Fruit fly (Drosophila melanogaster) whole organism, embryonic: Measurements from ENCODE around the gene CG44044.

ENCODE experiments used
- Abd-B ChIP-seq: fragments of 200-800 bp; sonication (Bioruptor generic); optimal IDR thresholded peaks from 2 replicates; lab custom pipeline; 2018; ENCODE audit warnings: missing biosample characterization, mild to moderate bottlenecking, missing genetic modification characterization, moderate library complexity
- Ada2b ChIP-seq: fragments of 200-800 bp; sonication (Bioruptor generic); IDR thresholded peaks from 2 replicates; pipeline ENCODE4 v1.3.6; 2022; ENCODE audit warnings: missing biosample characterization, missing genetic modification characterization
- Atf3 ChIP-seq: fragments of 200-800 bp; sonication (Bioruptor generic); optimal IDR thresholded peaks from 3 replicates; lab custom pipeline; 2016; ENCODE audit warnings: missing biosample characterization, missing genetic modification characterization
- Atf6 ChIP-seq: fragments of 200-800 bp; sonication (Bioruptor generic); IDR thresholded peaks from 2 replicates; pipeline ENCODE4 v1.3.6; 2022; ENCODE audit warnings: missing biosample characterization, missing genetic modification characterization
- CG14667 ChIP-seq: fragments of 200-800 bp; sonication (Bioruptor generic); IDR thresholded peaks from 2 replicates; pipeline ENCODE4 v1.3.6; 2022; ENCODE audit warnings: missing biosample characterization, missing genetic modification characterization
- CG15011 ChIP-seq: fragments of 200-800 bp; sonication (Bioruptor generic); optimal IDR thresholded peaks from 3 replicates; lab custom pipeline; 2018; ENCODE audit warnings: missing biosample characterization, mild to moderate bottlenecking, missing genetic modification characterization
- CG1529 ChIP-seq: fragments of 200-800 bp; sonication (Bioruptor generic); optimal IDR thresholded peaks from 3 replicates; lab custom pipeline; 2018; ENCODE audit warnings: missing biosample characterization, missing genetic modification characterization
- CG16863 ChIP-seq: fragments of 200-800 bp; sonication (Bioruptor generic); optimal IDR thresholded peaks from 3 replicates; lab custom pipeline; 2016; ENCODE audit warnings: missing biosample characterization, missing genetic modification characterization
- CG17829 ChIP-seq: fragments of 200-800 bp; optimal IDR thresholded peaks from 2 replicates; lab custom pipeline; 2019; ENCODE audit warnings: missing biosample characterization, mild to moderate bottlenecking, missing genetic modification characterization, moderate library complexity
- CG18476 ChIP-seq: fragments of 200-800 bp; sonication (Bioruptor generic); optimal IDR thresholded peaks from 2 replicates; lab custom pipeline; 2016; ENCODE audit warnings: missing biosample characterization, mild to moderate bottlenecking, missing genetic modification characterization
- CG2129 ChIP-seq: fragments of 200-800 bp; sonication (Bioruptor generic); IDR thresholded peaks from 2 replicates; pipeline ENCODE4 v1.3.6; 2022; ENCODE audit warnings: missing biosample characterization, missing genetic modification characterization; ENCODE audit not compliant: partially characterized antibody
- CG2199 ChIP-seq: fragments of 200-800 bp; sonication (Bioruptor generic); IDR thresholded peaks from 3 replicates; pipeline ENCODE4 v1.3.6; 2022; ENCODE audit warnings: missing biosample characterization, missing genetic modification characterization
- CG2889 ChIP-seq: fragments of 200-800 bp; sonication (Bioruptor generic); IDR thresholded peaks from 3 replicates; pipeline ENCODE4 v1.3.6; 2022; ENCODE audit warnings: missing biosample characterization, missing genetic modification characterization
- CG32772 ChIP-seq: fragments of 200-800 bp; sonication (Bioruptor generic); IDR thresholded peaks from 2 replicates; pipeline ENCODE4 v1.3.6; 2022; ENCODE audit warnings: missing biosample characterization, missing genetic modification characterization
- CG3838 ChIP-seq: fragments of 200-800 bp; sonication (Bioruptor generic); optimal IDR thresholded peaks from 3 replicates; lab custom pipeline; 2016; ENCODE audit warnings: missing biosample characterization, missing genetic modification characterization
- CG3995 ChIP-seq: fragments of 200-800 bp; sonication (Bioruptor generic); optimal IDR thresholded peaks from 3 replicates; lab custom pipeline; 2016; ENCODE audit warnings: missing biosample characterization, missing genetic modification characterization
- CG4820 ChIP-seq: fragments of 200-800 bp; sonication (Bioruptor generic); optimal IDR thresholded peaks from 3 replicates; lab custom pipeline; 2016; ENCODE audit warnings: missing biosample characterization, missing genetic modification characterization
- CG7372 ChIP-seq: fragments of 200-800 bp; sonication (Bioruptor generic); IDR thresholded peaks from 2 replicates; pipeline ENCODE4 v1.3.6; 2022; ENCODE audit warnings: missing biosample characterization, missing genetic modification characterization
- CG8281 ChIP-seq: fragments of 200-800 bp; sonication (Bioruptor generic); optimal IDR thresholded peaks from 2 replicates; lab custom pipeline; 2018; ENCODE audit warnings: missing biosample characterization, mild to moderate bottlenecking, missing genetic modification characterization, moderate library complexity
- CG8359 ChIP-seq: fragments of 200-800 bp; sonication (Bioruptor generic); optimal IDR thresholded peaks from 2 replicates; lab custom pipeline; 2017; ENCODE audit warnings: missing biosample characterization, mild to moderate bottlenecking, missing genetic modification characterization, borderline replicate concordance
- CG8765 ChIP-seq: fragments of 200-800 bp; sonication (Bioruptor generic); IDR thresholded peaks from 2 replicates; pipeline ENCODE4 v1.3.6; 2022; ENCODE audit warnings: missing biosample characterization, missing genetic modification characterization
- CoRest ChIP-seq: fragments of 200-800 bp; sonication (Bioruptor generic); optimal IDR thresholded peaks from 3 replicates; lab custom pipeline; 2018; ENCODE audit warnings: missing biosample characterization, mild to moderate bottlenecking, missing genetic modification characterization, moderate library complexity
- Dbx ChIP-seq: fragments of 200-800 bp; sonication (Bioruptor generic); IDR thresholded peaks from 3 replicates; pipeline ENCODE4 v1.3.6; 2022; ENCODE audit warnings: missing biosample characterization, missing genetic modification characterization
- Eip74EF ChIP-seq, 2 experiments: fragments of 200-800 bp in 1 of 2; fragments of >200 bp in 1 of 2; sonication (Bioruptor generic) in 1 of 2; optimal IDR thresholded peaks; 2 replicates each; lab custom pipeline; 2017 to 2019; ENCODE audit warnings: missing biosample characterization in 2 of 2, missing genetic modification characterization in 2 of 2, mild to moderate bottlenecking in 1 of 2, moderate library complexity in 1 of 2
- Elba2 ChIP-seq: fragments of 200-800 bp; sonication (Bioruptor generic); optimal IDR thresholded peaks from 3 replicates; lab custom pipeline; 2016; ENCODE audit warnings: missing biosample characterization, missing genetic modification characterization
- Hand ChIP-seq: fragments of 200-800 bp; sonication (Bioruptor generic); optimal IDR thresholded peaks from 2 replicates; lab custom pipeline; 2017; ENCODE audit warnings: mild to moderate bottlenecking, missing biosample characterization, missing genetic modification reagents, missing genetic modification characterization
- Lpt ChIP-seq: fragments of >200 bp; optimal IDR thresholded peaks from 2 replicates; lab custom pipeline; 2018; ENCODE audit warnings: missing biosample characterization, missing genetic modification characterization
- Mrtf ChIP-seq: fragments of 200-800 bp; sonication (Bioruptor generic); IDR thresholded peaks from 3 replicates; pipeline ENCODE4 v1.3.6; 2022; ENCODE audit warnings: missing biosample characterization, missing genetic modification characterization
- Poxn ChIP-seq: fragments of 200-800 bp; sonication (Bioruptor generic); IDR thresholded peaks from 2 replicates; pipeline ENCODE4 v1.3.6; 2022; ENCODE audit warnings: missing biosample characterization, missing genetic modification characterization
- Ravus ChIP-seq: fragments of 200-800 bp; sonication (Bioruptor generic); IDR thresholded peaks from 2 replicates; pipeline ENCODE4 v1.3.6; 2022; ENCODE audit warnings: missing biosample characterization, missing genetic modification characterization
- Rfx ChIP-seq: fragments of 200-800 bp; sonication (Bioruptor generic); IDR thresholded peaks from 2 replicates; pipeline ENCODE4 v1.3.6; 2022; ENCODE audit warnings: missing biosample characterization, missing genetic modification characterization
- Side ChIP-seq: fragments of 200-800 bp; sonication (Bioruptor generic); optimal IDR thresholded peaks from 2 replicates; lab custom pipeline; 2016; ENCODE audit warnings: missing biosample characterization, missing genetic modification characterization
- TFAM ChIP-seq: fragments of 200-800 bp; sonication (Bioruptor generic); optimal IDR thresholded peaks from 2 replicates; lab custom pipeline; 2017; ENCODE audit warnings: missing biosample characterization, missing genetic modification characterization, inconsistent platforms
- Xbp1 ChIP-seq: fragments of 200-800 bp; sonication (Bioruptor generic); optimal IDR thresholded peaks from 3 replicates; lab custom pipeline; 2016; ENCODE audit warnings: missing biosample characterization, mild to moderate bottlenecking, missing genetic modification characterization
- bbx ChIP-seq: fragments of 200-800 bp; sonication (Bioruptor generic); IDR thresholded peaks from 2 replicates; pipeline ENCODE4 v1.3.6; 2022; ENCODE audit warnings: missing biosample characterization, missing genetic modification characterization; ENCODE audit not compliant: partially characterized antibody
- ci ChIP-seq: fragments of 200-800 bp; sonication (Bioruptor generic); IDR thresholded peaks from 3 replicates; pipeline ENCODE4 v1.3.6; 2022; ENCODE audit warnings: missing biosample characterization, missing genetic modification characterization
- dpn ChIP-seq, 2 experiments: fragments of 200-800 bp; sonication (Bioruptor generic); optimal IDR thresholded peaks; 3 replicates each; lab custom pipeline; 2016; ENCODE audit warnings: missing biosample characterization in 2 of 2, missing genetic modification characterization in 2 of 2
- fu2 ChIP-seq: fragments of 200-800 bp; sonication (Bioruptor generic); optimal IDR thresholded peaks from 2 replicates; lab custom pipeline; 2016; ENCODE audit warnings: missing biosample characterization, missing genetic modification characterization
- insv ChIP-seq, 2 experiments: fragments of 200-800 bp; sonication (Bioruptor generic); optimal IDR thresholded peaks; 3 replicates each; lab custom pipeline; 2016 to 2018; ENCODE audit warnings: missing biosample characterization in 2 of 2, missing genetic modification characterization in 2 of 2
- stwl ChIP-seq: fragments of 200-800 bp; sonication (Bioruptor generic); optimal IDR thresholded peaks from 3 replicates; lab custom pipeline; 2018; ENCODE audit warnings: missing biosample characterization, mild to moderate bottlenecking, missing genetic modification characterization, moderate library complexity
- tap ChIP-seq: fragments of 200-800 bp; optimal IDR thresholded peaks from 3 replicates; lab custom pipeline; 2019; ENCODE audit warnings: missing biosample characterization, mild to moderate bottlenecking, missing genetic modification characterization, moderate library complexity
- tll ChIP-seq, 2 experiments: fragments of 200-800 bp in 1 of 2; fragments of >200 bp in 1 of 2; sonication (Bioruptor generic) in 1 of 2; optimal IDR thresholded peaks; 2 replicates each; lab custom pipeline; 2017 to 2019; ENCODE audit warnings: missing biosample characterization in 2 of 2, missing genetic modification characterization in 2 of 2, mild to moderate bottlenecking in 1 of 2, moderate library complexity in 1 of 2
- tup ChIP-seq: fragments of 200-800 bp; sonication (Bioruptor generic); optimal IDR thresholded peaks from 2 replicates; lab custom pipeline; 2016; ENCODE audit warnings: missing biosample characterization, mild to moderate bottlenecking, missing genetic modification characterization, moderate library complexity
- vvl ChIP-seq: fragments of 200-800 bp; sonication (Bioruptor generic); IDR thresholded peaks from 2 replicates; pipeline ENCODE4 v1.3.6; 2022; ENCODE audit warnings: missing biosample characterization, missing genetic modification characterization
- z ChIP-seq: fragments of 200-800 bp; sonication (Bioruptor generic); IDR thresholded peaks from 3 replicates; pipeline ENCODE4 v1.3.6; 2022; ENCODE audit warnings: missing biosample characterization, missing genetic modification characterization
- zen2 ChIP-seq: fragments of 200-800 bp; sonication (Bioruptor generic); IDR thresholded peaks from 3 replicates; pipeline ENCODE4 v1.3.6; 2022; ENCODE audit warnings: missing biosample characterization, missing genetic modification characterization; ENCODE audit not compliant: partially characterized antibody

Gene CG44044

DNA sequence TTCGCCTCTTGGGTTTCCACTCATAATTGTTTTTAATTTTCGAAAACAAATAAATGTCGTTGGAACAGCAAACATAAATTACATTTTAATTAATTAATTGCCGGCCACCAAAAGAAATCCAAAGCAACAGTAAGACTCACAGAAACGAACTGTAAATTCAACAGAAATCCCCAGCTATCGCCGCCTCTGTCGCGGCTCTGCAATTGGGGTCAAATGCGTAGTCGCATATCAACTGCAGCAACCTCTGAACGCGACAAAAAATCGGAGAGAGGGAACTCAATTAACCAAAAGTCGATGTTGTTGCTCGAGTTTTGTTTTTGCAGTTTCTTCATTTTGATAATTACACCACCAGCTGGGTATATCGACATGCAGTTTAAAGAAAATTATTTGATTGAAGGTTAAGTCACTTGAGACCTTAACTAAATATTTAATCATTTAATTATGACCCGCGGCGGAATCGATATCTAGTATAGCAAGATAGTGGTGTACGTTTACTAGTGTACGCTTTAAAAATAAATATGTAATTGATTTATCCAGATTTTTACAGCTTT lies 42.2 kb upstream of the CG44044 start (continued):
- TF ChIP-seq CG16863 (no peak), stwl (tag; lab: Kevin White, UChicago) (no peak), z (0 out of 3 replicates have a peak, but pooled peaks have one; percentile 31), Hand (no peak), Ada2b (no peak), CG14667 (GFP tag; lab: Robert Waterston, UW) (no peak), CG15011 (GFP tag; lab: Kevin White, UChicago) (no peak), CG8765 (no peak)

DNA sequence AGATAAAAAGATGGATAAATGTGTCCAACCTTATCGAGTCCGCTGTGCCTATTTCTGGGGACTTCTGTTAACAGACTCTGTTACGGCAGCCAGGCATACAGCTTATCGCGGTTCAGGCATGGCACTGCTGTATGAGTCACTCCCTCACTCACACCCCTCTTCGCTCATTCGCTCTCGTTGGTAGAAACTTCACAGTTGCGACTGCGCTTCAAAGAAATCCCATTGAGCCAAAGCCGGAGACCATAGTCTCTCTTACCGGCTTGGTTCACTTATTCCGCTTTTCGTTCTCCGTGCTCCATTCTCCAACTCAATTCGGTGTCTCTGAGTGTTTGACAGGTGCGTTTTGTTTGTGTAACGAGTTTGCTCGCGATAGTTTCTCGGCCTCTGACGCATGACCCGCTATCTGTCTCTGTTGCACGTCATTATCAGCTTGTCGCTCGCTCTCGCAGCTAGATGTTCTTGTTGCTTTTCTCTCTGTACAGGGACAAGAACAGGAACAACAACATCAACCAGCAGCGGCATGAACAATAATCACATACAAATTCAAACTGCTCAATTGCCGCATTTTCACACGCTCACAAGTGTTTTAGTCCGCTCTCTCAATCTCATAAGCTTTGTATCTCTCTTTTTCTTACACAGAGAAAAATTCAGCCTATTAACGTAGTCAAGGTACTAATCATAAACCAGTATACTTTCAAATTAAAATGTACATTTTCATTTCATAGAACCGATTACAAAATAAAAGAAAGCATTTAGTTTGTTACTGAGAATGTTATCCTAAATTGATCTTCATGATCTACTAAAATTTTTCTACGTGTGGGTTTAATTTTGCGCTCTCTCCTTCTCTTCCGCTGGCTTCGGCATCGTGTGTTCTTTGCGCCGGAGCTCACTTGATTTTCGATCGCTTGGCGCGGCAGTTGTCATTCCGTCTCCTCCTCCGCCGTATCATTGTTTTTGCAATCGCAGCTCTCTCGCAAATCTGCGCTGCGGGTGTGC lies 41.3 kb upstream of the CG44044 start:
- TF ChIP-seq CG3995 (GFP tag; lab: Kevin White, UChicago) (peak; percentile 86), Abd-B (GFP tag; lab: Kevin White, UChicago) (peak; percentile 99), CG2129 (GFP tag; lab: Robert Waterston, UW) (no peak), CG4820 (peak; percentile 99), CG2199 (GFP tag; lab: Robert Waterston, UW) (peak; percentile 99), CG17829 (tag; lab: Kevin White, UChicago) (peak; percentile 100), CoRest (tag; lab: Kevin White, UChicago) (peak; percentile 100), CG15011 (GFP tag; lab: Kevin White, UChicago) (peak; percentile 99), CG8281 (tag; lab: Kevin White, UChicago) (peak; percentile 95), CG2889 (GFP tag; lab: Robert Waterston, UW) (peak; percentile 99), Poxn (GFP tag; lab: Robert Waterston, UW) (peak; percentile 98), insv (GFP tag; optimal IDR thresholded peaks at IDR 0.05; lab: Kevin White, UChicago) (peak; percentile 59 to 83), ci (GFP tag; lab: Robert Waterston, UW) (peak; percentile 100), zen2 (GFP tag; lab: Robert Waterston, UW) (no peak; the same call in 2 of the 3 replicates), dpn (GFP tag; optimal IDR thresholded peaks at IDR 0.05; lab: Kevin White, UChicago) (peak; percentile 100), CG18476 (GFP tag; lab: Kevin White, UChicago) (peak; percentile 98), Rfx (GFP tag; lab: Robert Waterston, UW) (peak; percentile 99), Mrtf (GFP tag; lab: Robert Waterston, UW) (peak; percentile 98; the same call in 2 of the 3 replicates), Dbx (peak; percentile 100), TFAM (GFP tag; lab: Kevin White, UChicago) (peak; percentile 96), CG1529 (GFP tag; lab: Kevin White, UChicago) (peak; percentile 99), tup (peak; percentile 96), CG32772 (peak; percentile 99), Atf6 (GFP tag; lab: Robert Waterston, UW) (peak; percentile 99), tll (GFP tag; optimal IDR thresholded peaks at IDR 0.05; lab: Kevin White, UChicago) (peak in 1 of 2 experiments; percentile 89), tap (tag; lab: Kevin White, UChicago) (peak; percentile 100), vvl (GFP tag; lab: Robert Waterston, UW) (peak; percentile 100), Lpt (GFP tag; lab: Kevin White, UChicago) (no peak), Side (peak; percentile 99), CG3838 (GFP tag; lab: Kevin White, UChicago) (peak; percentile 98), bbx (GFP tag; lab: Robert Waterston, UW) (no peak; the same call in 1 of the 2 replicates), fu2 (GFP tag; lab: Kevin White, UChicago) (peak; percentile 99), Ravus (GFP tag; lab: Robert Waterston, UW) (peak; percentile 98), CG7372 (peak; percentile 99), Eip74EF (GFP tag; optimal IDR thresholded peaks at IDR 0.05; lab: Kevin White, UChicago) (peak in 1 of 2 experiments; percentile 100), Xbp1 (GFP tag; lab: Kevin White, UChicago) (peak; percentile 99), CG8359 (GFP tag; lab: Kevin White, UChicago) (peak; percentile 95), Elba2 (peak; percentile 97), Atf3 (peak; percentile 99)
